Fruit fly (Drosophila melanogaster) whole organism, embryonic: ENCODE measurements around the gene sob.
A peak's percentile ranks its signal among the peaks of the same experiment; 100 is the strongest.

Source experiments
- Abd-B ChIP-seq: fragments of 200-800 bp; sonication (Bioruptor generic); optimal IDR thresholded peaks from 2 replicates; lab custom pipeline; 2018; ENCODE audit warnings: missing biosample characterization, mild to moderate bottlenecking, missing genetic modification characterization, moderate library complexity
- Atf6 ChIP-seq: fragments of 200-800 bp; sonication (Bioruptor generic); IDR thresholded peaks from 2 replicates; pipeline ENCODE4 v1.3.6; 2022; ENCODE audit warnings: missing biosample characterization, missing genetic modification characterization
- CG1024 ChIP-seq: fragments of 200-800 bp; sonication (Bioruptor generic); IDR thresholded peaks from 2 replicates; pipeline ENCODE4 v1.3.6; 2022; ENCODE audit warnings: missing biosample characterization, missing genetic modification characterization
- CG10366 ChIP-seq: fragments of 200-800 bp; sonication (Bioruptor generic); IDR thresholded peaks from 2 replicates; pipeline ENCODE4 v1.3.6; 2022; ENCODE audit warnings: missing biosample characterization, missing genetic modification characterization
- CG12299 ChIP-seq: fragments of 200-800 bp; sonication (Bioruptor generic); optimal IDR thresholded peaks from 2 replicates; lab custom pipeline; 2018; ENCODE audit warnings: missing biosample characterization, mild to moderate bottlenecking, missing genetic modification characterization
- CG13296 ChIP-seq: fragments of 200-800 bp; sonication (Bioruptor generic); optimal IDR thresholded peaks from 3 replicates; lab custom pipeline; 2018; ENCODE audit warnings: missing biosample characterization, mild to moderate bottlenecking, missing genetic modification characterization
- CG14667 ChIP-seq: fragments of 200-800 bp; sonication (Bioruptor generic); IDR thresholded peaks from 2 replicates; pipeline ENCODE4 v1.3.6; 2022; ENCODE audit warnings: missing biosample characterization, missing genetic modification characterization
- CG15601 ChIP-seq: fragments of 200-800 bp; sonication (Bioruptor generic); optimal IDR thresholded peaks from 3 replicates; lab custom pipeline; 2019; ENCODE audit warnings: missing biosample characterization, mild to moderate bottlenecking, missing genetic modification characterization, moderate library complexity
- CG16779 ChIP-seq: fragments of 200-800 bp; sonication (Bioruptor generic); IDR thresholded peaks from 2 replicates; pipeline ENCODE4 v1.3.6; 2022; ENCODE audit warnings: missing biosample characterization, missing genetic modification characterization
- CG16813 ChIP-seq: fragments of 200-800 bp; sonication (Bioruptor generic); IDR thresholded peaks from 3 replicates; pipeline ENCODE4 v1.3.6; 2022; ENCODE audit warnings: missing biosample characterization, missing genetic modification characterization; ENCODE audit not compliant: partially characterized antibody
- CG3163 ChIP-seq: fragments of 200-800 bp; sonication (Bioruptor generic); optimal IDR thresholded peaks from 3 replicates; lab custom pipeline; 2016; ENCODE audit warnings: missing biosample characterization, missing genetic modification characterization
- CG32772 ChIP-seq: fragments of 200-800 bp; sonication (Bioruptor generic); IDR thresholded peaks from 2 replicates; pipeline ENCODE4 v1.3.6; 2022; ENCODE audit warnings: missing biosample characterization, missing genetic modification characterization
- CG3847 ChIP-seq: fragments of 200-800 bp; sonication (Bioruptor generic); IDR thresholded peaks from 2 replicates; pipeline ENCODE4 v1.3.6; 2022; ENCODE audit warnings: missing biosample characterization, missing genetic modification characterization
- CG4328 ChIP-seq: fragments of 200-800 bp; sonication (Bioruptor generic); optimal IDR thresholded peaks from 3 replicates; lab custom pipeline; 2017; ENCODE audit warnings: missing biosample characterization, missing genetic modification reagents, missing genetic modification characterization
- CG6175 ChIP-seq: fragments of 200-800 bp; sonication (Bioruptor generic); IDR thresholded peaks from 3 replicates; pipeline ENCODE4 v1.3.6; 2022; ENCODE audit warnings: missing biosample characterization, missing genetic modification characterization
- CG6254 ChIP-seq: fragments of 200-800 bp; sonication (Bioruptor generic); optimal IDR thresholded peaks from 3 replicates; lab custom pipeline; 2017; ENCODE audit warnings: mild to moderate bottlenecking, missing biosample characterization, missing genetic modification reagents, missing genetic modification characterization
- CG7745 ChIP-seq: fragments of 200-800 bp; sonication (Bioruptor generic); optimal IDR thresholded peaks from 2 replicates; lab custom pipeline; 2018; ENCODE audit warnings: missing biosample characterization, mild to moderate bottlenecking, missing genetic modification characterization, moderate library complexity
- CG7839 ChIP-seq: fragments of 200-800 bp; sonication (Bioruptor generic); optimal IDR thresholded peaks from 3 replicates; lab custom pipeline; 2018; ENCODE audit warnings: missing biosample characterization, mild to moderate bottlenecking, missing genetic modification characterization, moderate library complexity
- CG8388 ChIP-seq: fragments of 200-800 bp; sonication (Bioruptor generic); optimal IDR thresholded peaks from 2 replicates; lab custom pipeline; 2019; ENCODE audit warnings: missing biosample characterization, mild to moderate bottlenecking, missing genetic modification characterization, moderate library complexity
- CG8944 ChIP-seq: fragments of 200-800 bp; sonication (Bioruptor generic); optimal IDR thresholded peaks from 3 replicates; lab custom pipeline; 2016; ENCODE audit warnings: missing biosample characterization, missing genetic modification characterization
- CG9797 ChIP-seq: fragments of 200-800 bp; sonication (Bioruptor generic); optimal IDR thresholded peaks from 3 replicates; lab custom pipeline; 2018; ENCODE audit warnings: missing biosample characterization, mild to moderate bottlenecking, missing genetic modification characterization
- Dek ChIP-seq: fragments of 200-800 bp; sonication (Bioruptor generic); optimal IDR thresholded peaks from 3 replicates; lab custom pipeline; 2019; ENCODE audit warnings: missing biosample characterization, mild to moderate bottlenecking, missing genetic modification characterization, moderate library complexity
- Dll ChIP-seq: fragments of 200-800 bp; sonication (Bioruptor generic); IDR thresholded peaks from 4 replicates; pipeline ENCODE4 v1.3.6; 2022; ENCODE audit warnings: missing biosample characterization, missing genetic modification characterization; ENCODE audit not compliant: partially characterized antibody
- Dref ChIP-seq: fragments of 200-800 bp; sonication (Bioruptor generic); IDR thresholded peaks from 2 replicates; pipeline ENCODE4 v1.3.6; 2022; ENCODE audit warnings: missing biosample characterization, missing genetic modification characterization
- Ets65A ChIP-seq: fragments of 200-800 bp; sonication (Bioruptor generic); peaks from one replicate; lab custom pipeline; 2016; ENCODE audit warnings: missing biosample characterization, missing genetic modification characterization
- HLH54F ChIP-seq: fragments of 200-800 bp; sonication (Bioruptor generic); optimal IDR thresholded peaks from 3 replicates; lab custom pipeline; 2016; ENCODE audit warnings: missing biosample characterization, missing genetic modification characterization
- HmgZ ChIP-seq: fragments of 200-800 bp; sonication (Bioruptor generic); optimal IDR thresholded peaks from 2 replicates; lab custom pipeline; 2018; ENCODE audit warnings: missing biosample characterization, mild to moderate bottlenecking, missing genetic modification characterization
- Nf-YA ChIP-seq: fragments of 200-800 bp; sonication (Bioruptor generic); IDR thresholded peaks from 2 replicates; pipeline ENCODE4 v1.3.6; 2022; ENCODE audit warnings: missing biosample characterization, missing genetic modification characterization
- Ravus ChIP-seq: fragments of 200-800 bp; sonication (Bioruptor generic); IDR thresholded peaks from 2 replicates; pipeline ENCODE4 v1.3.6; 2022; ENCODE audit warnings: missing biosample characterization, missing genetic modification characterization
- aop ChIP-seq: fragments of 200-800 bp; sonication (Bioruptor generic); IDR thresholded peaks from 2 replicates; pipeline ENCODE4 v1.3.6; 2022; ENCODE audit warnings: missing biosample characterization, missing genetic modification characterization
- bigmax ChIP-seq: fragments of 200-800 bp; sonication (Bioruptor generic); optimal IDR thresholded peaks from 2 replicates; lab custom pipeline; 2018; ENCODE audit warnings: missing biosample characterization, mild to moderate bottlenecking, missing genetic modification characterization
- btn ChIP-seq: fragments of 200-800 bp; sonication (Bioruptor generic); optimal IDR thresholded peaks from 2 replicates; lab custom pipeline; 2016; ENCODE audit warnings: missing biosample characterization, missing genetic modification characterization
- caup ChIP-seq: fragments of 200-800 bp; sonication (Bioruptor generic); optimal IDR thresholded peaks from 3 replicates; lab custom pipeline; 2017; ENCODE audit warnings: missing biosample characterization, mild to moderate bottlenecking, missing genetic modification characterization, moderate library complexity; ENCODE audit not compliant: severe bottlenecking
- chif ChIP-seq, 2 experiments: fragments of 200-800 bp; sonication (Bioruptor generic); optimal IDR thresholded peaks; 3 replicates each; lab custom pipeline; 2016; ENCODE audit warnings: missing biosample characterization in 2 of 2, missing genetic modification characterization in 2 of 2
- chinmo ChIP-seq: fragments of 200-800 bp; sonication (Bioruptor generic); IDR thresholded peaks from 4 replicates; pipeline ENCODE4 v1.3.6; 2022; ENCODE audit warnings: missing biosample characterization, missing genetic modification characterization; ENCODE audit not compliant: partially characterized antibody
- disco-r ChIP-seq: fragments of 200-800 bp; sonication (Bioruptor generic); optimal IDR thresholded peaks from 2 replicates; lab custom pipeline; 2016; ENCODE audit warnings: missing biosample characterization, missing genetic modification characterization
- dmrt99B ChIP-seq: fragments of 200-800 bp; sonication (Bioruptor generic); optimal IDR thresholded peaks from 2 replicates; lab custom pipeline; 2018; ENCODE audit warnings: missing biosample characterization, mild to moderate bottlenecking, missing genetic modification characterization, moderate library complexity
- gsb-n ChIP-seq: fragments of 200-800 bp; sonication (Bioruptor generic); optimal IDR thresholded peaks from 3 replicates; lab custom pipeline; 2018; ENCODE audit warnings: missing biosample characterization, mild to moderate bottlenecking, missing genetic modification characterization
- hth ChIP-seq: fragments of >200 bp; optimal IDR thresholded peaks from 2 replicates; lab custom pipeline; 2017; ENCODE audit warnings: inconsistent platforms
- jigr1 ChIP-seq: fragments of 200-800 bp; sonication (Bioruptor generic); IDR thresholded peaks from 3 replicates; pipeline ENCODE4 v1.3.6; 2022; ENCODE audit warnings: missing biosample characterization, missing genetic modification characterization
- kni ChIP-seq: fragments of 200-800 bp; sonication (Bioruptor generic); optimal IDR thresholded peaks from 3 replicates; lab custom pipeline; 2017; ENCODE audit warnings: mild to moderate bottlenecking, missing biosample characterization, missing genetic modification reagents, missing genetic modification characterization
- knrl ChIP-seq: fragments of 200-800 bp; sonication (Bioruptor generic); IDR thresholded peaks from 3 replicates; pipeline ENCODE4 v1.3.6; 2022; ENCODE audit warnings: missing biosample characterization, missing genetic modification characterization; ENCODE audit not compliant: partially characterized antibody
- lilli ChIP-seq: fragments of 200-800 bp; sonication (Bioruptor generic); optimal IDR thresholded peaks from 3 replicates; lab custom pipeline; 2016; ENCODE audit warnings: missing biosample characterization, missing genetic modification characterization
- lola ChIP-seq, 3 experiments: fragments of >200 bp in 2 of 3; fragments of 200-800 bp in 1 of 3; sonication (Bioruptor generic) in 1 of 3; optimal IDR thresholded peaks; 2 replicates each; lab custom pipeline; 2017 to 2019; ENCODE audit warnings: missing biosample characterization in 3 of 3, missing genetic modification characterization in 3 of 3, mild to moderate bottlenecking in 1 of 3, moderate library complexity in 1 of 3
- salm ChIP-seq: fragments of 200-800 bp; sonication (Bioruptor generic); optimal IDR thresholded peaks from 2 replicates; lab custom pipeline; 2018; ENCODE audit warnings: missing biosample characterization, mild to moderate bottlenecking, missing genetic modification characterization
- slp2 ChIP-seq: fragments of 200-800 bp; sonication (Bioruptor generic); optimal IDR thresholded peaks from 2 replicates; lab custom pipeline; 2016; ENCODE audit warnings: missing biosample characterization, missing genetic modification characterization
- sob ChIP-seq: fragments of 200-800 bp; sonication (Bioruptor generic); IDR thresholded peaks from 2 replicates; pipeline ENCODE4 v1.3.6; 2022; ENCODE audit warnings: missing biosample characterization, missing genetic modification characterization
- tll ChIP-seq, 2 experiments: fragments of 200-800 bp in 1 of 2; fragments of >200 bp in 1 of 2; sonication (Bioruptor generic) in 1 of 2; optimal IDR thresholded peaks; 2 replicates each; lab custom pipeline; 2017 to 2019; ENCODE audit warnings: missing biosample characterization in 2 of 2, missing genetic modification characterization in 2 of 2, mild to moderate bottlenecking in 1 of 2, moderate library complexity in 1 of 2
- tup ChIP-seq: fragments of 200-800 bp; sonication (Bioruptor generic); optimal IDR thresholded peaks from 2 replicates; lab custom pipeline; 2016; ENCODE audit warnings: missing biosample characterization, mild to moderate bottlenecking, missing genetic modification characterization, moderate library complexity
- vfl ChIP-seq: fragments of 200-800 bp; sonication (Bioruptor generic); optimal IDR thresholded peaks from 2 replicates; lab custom pipeline; 2016; ENCODE audit warnings: missing biosample characterization, missing genetic modification characterization
- yki ChIP-seq: fragments of >200 bp; optimal IDR thresholded peaks from 3 replicates; lab custom pipeline; 2018

Gene sob

dm6 chr2L:3569892-3570291, 10.7 kb downstream of the sob start (continued):
- no peak for TF ChIP-seq disco-r
- no peak for TF ChIP-seq CG8388 (GFP tag; lab: Kevin White, UChicago)
- TF ChIP-seq gsb-n (tag; lab: Kevin White, UChicago): no peak
- no peak for TF ChIP-seq tup (GFP tag; lab: Kevin White, UChicago)
- no peak for TF ChIP-seq caup (GFP tag; lab: Kevin White, UChicago)
- TF ChIP-seq CG13296 (GFP tag; lab: Kevin White, UChicago): no peak
- no peak for TF ChIP-seq Nf-YA (GFP tag; lab: Robert Waterston, UW)
- TF ChIP-seq yki (lab: Kevin White, UChicago): no peak
- no peak for TF ChIP-seq CG6175 (GFP tag; lab: Robert Waterston, UW)
- no peak for TF ChIP-seq tll (GFP tag; optimal IDR thresholded peaks at IDR 0.05; lab: Kevin White, UChicago)
- no peak for TF ChIP-seq CG4328 (GFP tag; lab: Kevin White, UChicago)
- TF ChIP-seq dmrt99B (tag; lab: Kevin White, UChicago): peak; percentile 67
- TF ChIP-seq Atf6 (GFP tag; lab: Robert Waterston, UW): peak; percentile 21; the same call in 1 of the 2 replicates
- no peak for TF ChIP-seq CG12299 (tag; lab: Kevin White, UChicago)
- no peak for TF ChIP-seq vfl (GFP tag; lab: Kevin White, UChicago)
- TF ChIP-seq Dek (tag; lab: Kevin White, UChicago): no peak
- TF ChIP-seq CG14667 (GFP tag; lab: Robert Waterston, UW): 0 out of 2 replicates have a peak, but pooled peaks have one; percentile 7
- TF ChIP-seq CG15601: no peak
- TF ChIP-seq CG9797: no peak
- no peak for TF ChIP-seq Ravus (GFP tag; lab: Robert Waterston, UW)
- no peak for TF ChIP-seq CG16779 (GFP tag; lab: Robert Waterston, UW)
- TF ChIP-seq CG32772 (GFP tag; lab: Robert Waterston, UW): no peak
- no peak for TF ChIP-seq btn (GFP tag; lab: Kevin White, UChicago)
- TF ChIP-seq slp2 (GFP tag; lab: Kevin White, UChicago): peak; percentile 12
- TF ChIP-seq CG3847 (GFP tag; lab: Robert Waterston, UW): no peak
- no peak for TF ChIP-seq kni (GFP tag; lab: Kevin White, UChicago)
- TF ChIP-seq CG7839 (tag; lab: Kevin White, UChicago): peak; percentile 48
- no peak for TF ChIP-seq lola (GFP tag; optimal IDR thresholded peaks at IDR 0.05; lab: Kevin White, UChicago)
- no peak for TF ChIP-seq jigr1
- no peak for TF ChIP-seq HmgZ
- TF ChIP-seq bigmax (GFP tag; lab: Kevin White, UChicago): no peak
- TF ChIP-seq knrl: no peak
- no peak for TF ChIP-seq CG7745 (tag; lab: Kevin White, UChicago)
- no peak for TF ChIP-seq CG16813 (GFP tag; lab: Robert Waterston, UW)
- no peak for TF ChIP-seq lilli (GFP tag; lab: Kevin White, UChicago)
- TF ChIP-seq CG3163 (GFP tag; lab: Kevin White, UChicago): no peak
- no peak for TF ChIP-seq CG8944 (GFP tag; lab: Kevin White, UChicago)
- TF ChIP-seq Dll (GFP tag; lab: Robert Waterston, UW): no peak
- no peak for TF ChIP-seq aop (GFP tag; lab: Robert Waterston, UW)
- peak; percentile 23; the same call in 1 of the 2 replicates for TF ChIP-seq CG10366 (GFP tag; lab: Robert Waterston, UW)
- no peak for TF ChIP-seq Dref (GFP tag; lab: Robert Waterston, UW)
- no peak for TF ChIP-seq hth (lab: Kevin White, UChicago)
- no peak for TF ChIP-seq CG6254 (GFP tag; lab: Kevin White, UChicago)
- no peak for TF ChIP-seq Ets65A (GFP tag; lab: Kevin White, UChicago)
- TF ChIP-seq chinmo (GFP tag; lab: Robert Waterston, UW): no peak
- peak; percentile 61; the same call in 1 of the 2 replicates for TF ChIP-seq sob (GFP tag; lab: Robert Waterston, UW)
- peak; percentile 39 for TF ChIP-seq Abd-B (GFP tag; lab: Kevin White, UChicago)
- TF ChIP-seq CG1024 (GFP tag; lab: Robert Waterston, UW): 0 out of 2 replicates have a peak, but pooled peaks have one; percentile 19
- TF ChIP-seq HLH54F: no peak
- peak in 1 of 2 experiments; percentile 24 for TF ChIP-seq chif (GFP tag; optimal IDR thresholded peaks at IDR 0.05; lab: Kevin White, UChicago)
- TF ChIP-seq salm (tag; lab: Kevin White, UChicago): peak; percentile 15
